Worm (Caenorhabditis elegans): ENCODE measurements around the gene pgp-3.
A peak's percentile ranks its signal among the peaks of the same experiment; 100 is the strongest.

The pgp-3 gene

DNA sequence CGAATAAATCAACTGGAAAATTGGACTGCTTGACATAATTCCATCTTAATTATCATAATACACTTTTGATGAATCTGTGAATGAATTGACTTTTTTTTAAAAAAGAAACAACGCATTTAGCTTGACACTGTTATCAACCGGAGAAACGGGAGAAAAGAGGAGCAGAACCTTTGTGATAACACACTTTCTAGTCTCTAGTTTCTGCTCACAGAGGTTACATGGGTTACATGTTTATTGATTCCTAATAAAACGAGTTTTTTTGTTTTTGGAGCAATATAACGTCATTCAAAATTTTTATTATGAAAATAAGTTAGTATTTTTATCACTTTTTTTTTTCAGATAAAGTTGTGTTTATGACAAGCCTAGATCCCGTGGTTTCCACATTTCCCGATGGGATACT is 34.0 kb upstream of the pgp-3 start, which contains the start of gene hizr-1 (continued):
- TF ChIP-seq hif-1 (tag; optimal IDR thresholded peaks at IDR 0.05) (no peak), lin-39 (tag; optimal IDR thresholded peaks at IDR 0.05) (no peak), duxl-1 (tag; optimal IDR thresholded peaks at IDR 0.05; ENCODE audit: poor library complexity) (no peak), mxl-3 (GFP tag; optimal IDR thresholded peaks at IDR 0.05) (no peak), F37D6.2 (tag; optimal IDR thresholded peaks at IDR 0.05) (no peak), daf-16 (GFP tag; optimal IDR thresholded peaks at IDR 0.05) (no peak), daf-16 (tag; optimal IDR thresholded peaks at IDR 0.05) (peak; percentile 68), hlh-30 (tag; optimal IDR thresholded peaks at IDR 0.05; ENCODE audit: insufficient read depth) (no peak), madf-9 (GFP tag; conservative IDR thresholded peaks at IDR 0.05) (no peak), jun-1 (tag; optimal IDR thresholded peaks at IDR 0.05) (no peak), dve-1 (tag; optimal IDR thresholded peaks at IDR 0.05; ENCODE audit: insufficient read depth) (peak; percentile 36), nhr-41 (GFP tag; IDR thresholded peaks at IDR 0.05) (no peak), ama-1 (optimal IDR thresholded peaks at IDR 0.05) (no peak), hlh-11 (tag; optimal IDR thresholded peaks at IDR 0.05) (peak; percentile 26), daf-12 (tag; optimal IDR thresholded peaks at IDR 0.05) (no peak), mep-1 (tag; optimal IDR thresholded peaks at IDR 0.05) (no peak), lin-38 (GFP tag; IDR thresholded peaks at IDR 0.05) (no peak), aha-1 (tag) (peak; percentile 1), set-16 (GFP tag; IDR thresholded peaks at IDR 0.05) (no peak), nhr-237 (tag; optimal IDR thresholded peaks at IDR 0.05) (no peak), D1046.2 (GFP tag; IDR thresholded peaks at IDR 0.05) (no peak), nhr-102 (tag; optimal IDR thresholded peaks at IDR 0.05) (no peak), nhr-77 (tag; optimal IDR thresholded peaks at IDR 0.05) (no peak), tra-1 (GFP tag; IDR thresholded peaks at IDR 0.05) (no peak), ztf-11 (tag; optimal IDR thresholded peaks at IDR 0.05) (no peak), lin-15B (tag; optimal IDR thresholded peaks at IDR 0.05) (no peak), pqm-1 (tag; optimal IDR thresholded peaks at IDR 0.05) (peak; percentile 68)

DNA sequence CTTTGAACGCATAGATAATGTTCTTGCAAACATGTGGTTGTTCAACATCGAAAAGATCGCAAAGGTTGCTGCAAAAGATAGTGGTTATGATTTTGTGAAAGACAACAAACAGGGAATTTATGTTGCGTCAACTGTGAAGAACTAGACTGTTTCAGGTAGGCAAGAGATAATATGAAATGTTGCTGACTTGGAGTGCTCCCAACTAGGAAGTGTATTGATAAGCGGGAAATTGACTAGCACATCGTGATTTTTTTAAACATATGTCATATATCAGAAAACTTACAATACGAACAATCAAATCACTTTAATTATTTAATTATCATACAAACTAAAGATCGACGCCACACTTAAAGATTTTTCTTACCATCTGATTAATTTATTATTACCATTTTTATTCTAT is 28.7 kb upstream of the pgp-3 start:
- TF ChIP-seq daf-16 (GFP tag; optimal IDR thresholded peaks at IDR 0.05): no peak
- TF ChIP-seq daf-16 (tag; optimal IDR thresholded peaks at IDR 0.05): peak; percentile 40
- TF ChIP-seq nhr-42 (GFP tag; IDR thresholded peaks at IDR 0.05): no peak
- peak; percentile 80 for TF ChIP-seq pqm-1 (tag; optimal IDR thresholded peaks at IDR 0.05)
- TF ChIP-seq nhr-28 (tag; optimal IDR thresholded peaks at IDR 0.05): peak; percentile 13
- TF ChIP-seq R02D3.7 (tag; optimal IDR thresholded peaks at IDR 0.05): no peak
- no peak for TF ChIP-seq egl-27 (tag; optimal IDR thresholded peaks at IDR 0.05)
- peak; percentile 44; the same call in 1 of the 2 replicates for TF ChIP-seq dmd-6 (GFP tag; IDR thresholded peaks at IDR 0.05)
- peak; percentile 5 for TF ChIP-seq aha-1 (tag)
- TF ChIP-seq pha-4 (GFP tag; IDR thresholded peaks at IDR 0.05): no peak
- TF ChIP-seq pha-4 (tag; optimal IDR thresholded peaks at IDR 0.05): no peak

DNA sequence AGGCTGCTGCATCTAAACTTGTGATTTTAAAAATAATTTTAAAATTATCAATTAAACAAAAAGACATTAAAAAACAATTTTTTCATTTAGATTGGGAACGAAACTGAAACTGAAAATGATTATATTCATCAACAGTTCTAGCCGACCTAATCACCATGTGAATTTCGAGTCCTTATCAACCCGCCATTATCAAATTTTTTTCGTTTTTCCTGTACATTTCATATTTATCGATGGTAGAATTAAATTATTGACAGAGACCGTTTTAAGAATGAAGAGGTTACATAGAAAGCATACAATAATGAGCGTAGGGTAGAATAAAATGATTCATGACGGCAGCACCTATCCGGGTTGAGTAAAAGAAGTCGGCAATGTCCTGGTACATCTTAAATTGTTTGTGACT is 27.7 kb upstream of the pgp-3 start, which contains the start of gene asm-2:
Gene asm-2 (minus strand): TSS at position 12 of the 400 bp plus-strand sequence.
- no peak for TF ChIP-seq daf-16 (GFP tag; optimal IDR thresholded peaks at IDR 0.05)
- TF ChIP-seq daf-16 (tag; optimal IDR thresholded peaks at IDR 0.05): peak; percentile 88
- TF ChIP-seq zip-11 (GFP tag; IDR thresholded peaks at IDR 0.05): no peak
- TF ChIP-seq mdl-1 (tag; optimal IDR thresholded peaks at IDR 0.05): peak in 1 of 2 experiments; percentile 29
- peak; percentile 36; the same call in 1 of the 2 replicates for TF ChIP-seq tra-1 (GFP tag; IDR thresholded peaks at IDR 0.05)
- peak; percentile 68 for TF ChIP-seq mxl-3 (GFP tag; optimal IDR thresholded peaks at IDR 0.05)
- TF ChIP-seq mes-2 (tag; optimal IDR thresholded peaks at IDR 0.05; ENCODE audit: poor library complexity, severe bottlenecking): no peak
- no peak for TF ChIP-seq ceh-82 (tag; optimal IDR thresholded peaks at IDR 0.05)
- no peak for TF ChIP-seq zfp-2 (tag; optimal IDR thresholded peaks at IDR 0.05)
- no peak for TF ChIP-seq Y105C5A.15 (GFP tag; IDR thresholded peaks at IDR 0.05)
- TF ChIP-seq attf-4 (tag; optimal IDR thresholded peaks at IDR 0.05): no peak
- TF ChIP-seq ama-1 (optimal IDR thresholded peaks at IDR 0.05): no peak
- no peak for TF ChIP-seq dve-1 (tag; optimal IDR thresholded peaks at IDR 0.05; ENCODE audit: insufficient read depth)
- TF ChIP-seq daf-12 (tag; optimal IDR thresholded peaks at IDR 0.05): no peak
- peak; percentile 87 for TF ChIP-seq nhr-28 (tag; optimal IDR thresholded peaks at IDR 0.05)
- TF ChIP-seq lin-1 (GFP tag; IDR thresholded peaks at IDR 0.05): no peak
- TF ChIP-seq hif-1 (tag; optimal IDR thresholded peaks at IDR 0.05): no peak
- peak; percentile 57 for TF ChIP-seq nhr-77 (tag; optimal IDR thresholded peaks at IDR 0.05)
- no peak for TF ChIP-seq hlh-30 (tag; optimal IDR thresholded peaks at IDR 0.05; ENCODE audit: insufficient read depth)
- no peak for TF ChIP-seq nhr-11 (tag; optimal IDR thresholded peaks at IDR 0.05)
- no peak for TF ChIP-seq skn-1 (tag; optimal IDR thresholded peaks at IDR 0.05)
- no peak for TF ChIP-seq Y48G9A.11 (GFP tag; IDR thresholded peaks at IDR 0.05)
- peak; percentile 63 for TF ChIP-seq dmd-6 (GFP tag; IDR thresholded peaks at IDR 0.05)
- TF ChIP-seq daf-19 (GFP tag; conservative IDR thresholded peaks at IDR 0.05): no peak
- peak; percentile 98 for TF ChIP-seq pqm-1 (tag; optimal IDR thresholded peaks at IDR 0.05)
